Fruit fly (Drosophila melanogaster): ENCODE results near the gene TrissinR.

TrissinR gene

DNA sequence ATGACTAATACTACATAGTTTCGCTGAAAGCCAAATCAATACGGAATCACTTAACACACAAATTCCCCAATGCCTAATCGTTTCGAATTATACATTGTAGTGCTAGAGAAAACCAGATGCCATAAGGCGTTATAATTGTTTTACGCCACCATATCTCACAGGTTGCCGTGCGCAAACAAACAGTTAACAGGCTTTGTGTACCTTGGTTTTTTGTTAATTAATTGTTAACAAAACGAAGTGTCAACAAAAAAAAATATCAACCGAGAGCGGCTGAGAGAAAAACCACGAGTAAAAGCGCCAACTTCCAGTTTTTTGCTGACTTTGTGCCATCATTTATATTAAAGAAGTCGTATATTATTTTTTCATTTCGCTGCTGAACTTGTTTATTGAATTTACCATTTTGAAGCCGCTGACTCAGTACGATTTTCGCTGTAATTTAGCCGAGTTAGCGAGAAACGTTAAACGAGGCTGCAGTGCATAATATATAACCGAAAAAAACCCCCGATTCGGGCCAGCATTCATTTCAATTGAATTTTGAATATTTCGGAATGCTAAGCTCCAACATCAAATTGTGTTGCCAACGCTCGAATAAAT is 52.8 kb downstream of the TrissinR start (continued):
- TF ChIP-seq CG6654 (GFP tag; optimal IDR thresholded peaks at IDR 0.05) (no peak), CrebB (tag; optimal IDR thresholded peaks at IDR 0.05) (peak; percentile 68), CG14965 (GFP tag; optimal IDR thresholded peaks at IDR 0.05; ENCODE audit: borderline replicate concordance) (no peak), CG1792 (GFP tag; optimal IDR thresholded peaks at IDR 0.05) (no peak), Spps (tag; optimal IDR thresholded peaks at IDR 0.05) (no peak), kni (GFP tag; optimal IDR thresholded peaks at IDR 0.05) (no peak), nerfin-2 (GFP tag; IDR thresholded peaks at IDR 0.05; ENCODE audit: partially characterized antibody) (no peak), Hand (GFP tag; optimal IDR thresholded peaks at IDR 0.05) (no peak), CG17802 (tag; optimal IDR thresholded peaks at IDR 0.05) (no peak), CG15269 (tag; optimal IDR thresholded peaks at IDR 0.05) (peak; percentile 56), gce (GFP tag; IDR thresholded peaks at IDR 0.05) (peak; percentile 30; the same call in 1 of the 3 replicates), gcm (GFP tag; optimal IDR thresholded peaks at IDR 0.05) (no peak), usp (GFP tag; optimal IDR thresholded peaks at IDR 0.05) (no peak), CG11504 (tag; optimal IDR thresholded peaks at IDR 0.05) (peak; percentile 16), zfh2 (GFP tag; optimal IDR thresholded peaks at IDR 0.05) (no peak), CG7987 (GFP tag; optimal IDR thresholded peaks at IDR 0.05) (peak; percentile 67), hkb (optimal IDR thresholded peaks at IDR 0.05) (no peak), hkb (GFP tag; IDR thresholded peaks at IDR 0.05) (peak; percentile 23; the same call in 1 of the 2 replicates), Six4 (GFP tag; optimal IDR thresholded peaks at IDR 0.05) (no peak), Opbp (GFP tag; IDR thresholded peaks at IDR 0.05; ENCODE audit: partially characterized antibody) (no peak), CG32772 (GFP tag; IDR thresholded peaks at IDR 0.05) (no peak), ci (GFP tag; IDR thresholded peaks at IDR 0.05) (no peak), Camta (GFP tag; optimal IDR thresholded peaks at IDR 0.05) (no peak), CG11696 (GFP tag; IDR thresholded peaks at IDR 0.05) (no peak), tap (tag; optimal IDR thresholded peaks at IDR 0.05) (no peak), tna (GFP tag; IDR thresholded peaks at IDR 0.05; ENCODE audit: partially characterized antibody) (no peak), Tbp (GFP tag; optimal IDR thresholded peaks at IDR 0.05) (no peak), CG42726 (GFP tag; IDR thresholded peaks at IDR 0.05; ENCODE audit: partially characterized antibody) (no peak), CG4424 (GFP tag; optimal IDR thresholded peaks at IDR 0.05) (no peak), MBD-R2 (GFP tag; IDR thresholded peaks at IDR 0.05) (no peak), z (GFP tag; IDR thresholded peaks at IDR 0.05) (no peak), E2f2 (GFP tag; IDR thresholded peaks at IDR 0.05) (peak; percentile 19; the same call in 1 of the 2 replicates), CG15601 (tag; optimal IDR thresholded peaks at IDR 0.05) (no peak), Dp (GFP tag; optimal IDR thresholded peaks at IDR 0.05) (no peak), ash1 (GFP tag; optimal IDR thresholded peaks at IDR 0.05) (no peak), Fer1 (GFP tag; optimal IDR thresholded peaks at IDR 0.05) (peak; percentile 75), CG12155 (GFP tag; optimal IDR thresholded peaks at IDR 0.05) (no peak), wek (GFP tag; optimal IDR thresholded peaks at IDR 0.05) (peak; percentile 51), so (GFP tag; IDR thresholded peaks at IDR 0.05) (no peak), CG30020 (tag; optimal IDR thresholded peaks at IDR 0.05) (no peak), slbo (GFP tag; IDR thresholded peaks at IDR 0.05) (no peak), Atf-2 (GFP tag; optimal IDR thresholded peaks at IDR 0.05) (no peak), bigmax (GFP tag; optimal IDR thresholded peaks at IDR 0.05) (no peak), pb (GFP tag; optimal IDR thresholded peaks at IDR 0.05) (no peak), schlank (tag; optimal IDR thresholded peaks at IDR 0.05) (peak; percentile 66), kah (GFP tag; optimal IDR thresholded peaks at IDR 0.05) (no peak), YL-1 (GFP tag; optimal IDR thresholded peaks at IDR 0.05) (peak; percentile 15), Mad (GFP tag; optimal IDR thresholded peaks at IDR 0.05) (no peak), Neu2 (GFP tag; optimal IDR thresholded peaks at IDR 0.05; ENCODE audit: borderline replicate concordance) (no peak), pzg (GFP tag; optimal IDR thresholded peaks at IDR 0.05) (no peak), Sin3A (optimal IDR thresholded peaks at IDR 0.05) (no peak)
